Worm (Caenorhabditis elegans): Measurements from ENCODE around the gene algn-14.

- TF ChIP-seq ama-1 (optimal IDR thresholded peaks at IDR 0.05): no peak
- TF ChIP-seq flt-1 (GFP tag; IDR thresholded peaks at IDR 0.05): no peak
- no peak for TF ChIP-seq tra-4 (tag; optimal IDR thresholded peaks at IDR 0.05)
- TF ChIP-seq ceh-13 (GFP tag; optimal IDR thresholded peaks at IDR 0.05): no peak
- no peak for TF ChIP-seq hmbx-1 (tag; optimal IDR thresholded peaks at IDR 0.05)
- TF ChIP-seq tbx-37 (GFP tag; conservative IDR thresholded peaks at IDR 0.05): no peak
- TF ChIP-seq pes-1 (GFP tag; IDR thresholded peaks at IDR 0.05): no peak
- no peak for TF ChIP-seq tbx-11 (GFP tag; IDR thresholded peaks at IDR 0.05)
- TF ChIP-seq aly-1 (tag; optimal IDR thresholded peaks at IDR 0.05): no peak
- no peak for TF ChIP-seq ets-7 (tag; optimal IDR thresholded peaks at IDR 0.05)
- no peak for TF ChIP-seq B0310.2 (tag; optimal IDR thresholded peaks at IDR 0.05)
- TF ChIP-seq scrt-1 (GFP tag; IDR thresholded peaks at IDR 0.05): no peak
- TF ChIP-seq F13C5.2 (tag; optimal IDR thresholded peaks at IDR 0.05): no peak
These were observed 24.5 kb upstream of the algn-14 start for ce11 chrIV:3827724-3828123.

Data from whole organism, early embryonic.